Fruit fly (Drosophila melanogaster) whole organism, adult: Measurements from ENCODE around the gene unc-45.

Source experiments
- CG11617 ChIP-seq: fragments of 200-800 bp; sonication (Bioruptor generic); optimal IDR thresholded peaks from 2 replicates; lab custom pipeline; 2017; ENCODE audit warnings: mild to moderate bottlenecking, missing biosample characterization, missing genetic modification reagents, missing genetic modification characterization
- CG12768 ChIP-seq: fragments of 200-800 bp; sonication (Bioruptor generic); optimal IDR thresholded peaks from 2 replicates; lab custom pipeline; 2017; ENCODE audit warnings: missing biosample characterization, missing genetic modification characterization, mild to moderate bottlenecking, moderate library complexity, missing genetic modification reagents
- CG14711 ChIP-seq: fragments of 200-800 bp; sonication (Bioruptor generic); optimal IDR thresholded peaks from 2 replicates; lab custom pipeline; 2018; ENCODE audit warnings: missing biosample characterization, mild to moderate bottlenecking, missing genetic modification characterization, moderate library complexity
- CG1620 ChIP-seq: fragments of 200-800 bp; sonication (Bioruptor generic); optimal IDR thresholded peaks from 2 replicates; lab custom pipeline; 2016; ENCODE audit warnings: missing biosample characterization, missing genetic modification characterization
- CG33017 ChIP-seq: fragments of 200-800 bp; sonication (Bioruptor generic); optimal IDR thresholded peaks from 2 replicates; lab custom pipeline; 2018; ENCODE audit warnings: missing biosample characterization, mild to moderate bottlenecking, missing genetic modification characterization, moderate library complexity
- CG5204 ChIP-seq: fragments of 200-800 bp; sonication (Bioruptor generic); optimal IDR thresholded peaks from 2 replicates; lab custom pipeline; 2016; ENCODE audit warnings: missing biosample characterization, missing genetic modification characterization
- CG7045 ChIP-seq: fragments of 200-800 bp; sonication (Bioruptor generic); optimal IDR thresholded peaks from 2 replicates; lab custom pipeline; 2017; ENCODE audit warnings: missing biosample characterization, mild to moderate bottlenecking, missing genetic modification characterization
- CG7101 ChIP-seq: fragments of 200-800 bp; sonication (Bioruptor generic); optimal IDR thresholded peaks from 2 replicates; lab custom pipeline; 2018; ENCODE audit warnings: missing biosample characterization, mild to moderate bottlenecking, missing genetic modification characterization, moderate library complexity
- Clk ChIP-seq: fragments of 200-800 bp; sonication (Bioruptor generic); optimal IDR thresholded peaks from 2 replicates; lab custom pipeline; 2017; ENCODE audit warnings: missing biosample characterization, missing genetic modification characterization
- Crg-1 ChIP-seq: fragments of 200-800 bp; sonication (Bioruptor generic); optimal IDR thresholded peaks from 2 replicates; lab custom pipeline; 2016; ENCODE audit warnings: missing biosample characterization, missing genetic modification characterization
- Hr96 ChIP-seq: fragments of 200-800 bp; sonication (Bioruptor generic); optimal IDR thresholded peaks from 2 replicates; lab custom pipeline; 2016; ENCODE audit warnings: missing biosample characterization, missing genetic modification characterization
- Mnt ChIP-seq: fragments of 200-800 bp; sonication (Bioruptor generic); optimal IDR thresholded peaks from 2 replicates; lab custom pipeline; 2016; ENCODE audit warnings: missing biosample characterization, mild to moderate bottlenecking, missing genetic modification characterization
- bab1 ChIP-seq: fragments of 200-800 bp; sonication (Bioruptor generic); optimal IDR thresholded peaks from 3 replicates; lab custom pipeline; 2019; ENCODE audit warnings: missing biosample characterization, mild to moderate bottlenecking, missing genetic modification characterization, moderate library complexity
- cic ChIP-seq: fragments of 200-800 bp; sonication (Bioruptor generic); optimal IDR thresholded peaks from 2 replicates; lab custom pipeline; 2017; ENCODE audit warnings: missing biosample characterization, mild to moderate bottlenecking, missing genetic modification characterization, moderate library complexity
- cnc ChIP-seq, 2 experiments: fragments of >200 bp; optimal IDR thresholded peaks; 2 replicates each; lab custom pipeline; 2017
- kay ChIP-seq: fragments of 200-800 bp; sonication (Bioruptor generic); peaks from one replicate; lab custom pipeline; 2016; ENCODE audit warnings: missing biosample characterization, missing genetic modification characterization, borderline replicate concordance
- ovo ChIP-seq: fragments of 200-800 bp; sonication (Bioruptor generic); optimal IDR thresholded peaks from 2 replicates; lab custom pipeline; 2016; ENCODE audit warnings: missing biosample characterization, missing genetic modification characterization
- pad ChIP-seq: fragments of 200-800 bp; sonication (Bioruptor generic); optimal IDR thresholded peaks from 3 replicates; lab custom pipeline; 2017; ENCODE audit warnings: missing biosample characterization, missing genetic modification characterization, mild to moderate bottlenecking, moderate library complexity, missing genetic modification reagents
- tj ChIP-seq: fragments of 200-800 bp; sonication (Bioruptor generic); optimal IDR thresholded peaks from 3 replicates; lab custom pipeline; 2017; ENCODE audit warnings: missing biosample characterization, mild to moderate bottlenecking, missing genetic modification characterization, moderate library complexity
- toe ChIP-seq: fragments of 200-800 bp; sonication (Bioruptor generic); optimal IDR thresholded peaks from 2 replicates; lab custom pipeline; 2016; ENCODE audit warnings: missing biosample characterization, missing genetic modification characterization

The unc-45 gene

dm6 chr3R:7993506-7993905, 39.6 kb upstream of the unc-45 start:
- TF ChIP-seq CG12768 (peak; percentile 13), tj (no peak), pad (GFP tag; lab: Kevin White, UChicago) (no peak), Hr96 (GFP tag; lab: Kevin White, UChicago) (no peak), CG11617 (GFP tag; lab: Kevin White, UChicago) (no peak), Crg-1 (GFP tag; lab: Kevin White, UChicago) (no peak)

- TF ChIP-seq CG33017 (tag; lab: Kevin White, UChicago), result no peak
- peak; percentile 97 for TF ChIP-seq tj
Measured at dm6 chr3R:7994629-7995028, 38.5 kb upstream of the unc-45 start.

dm6 chr3R:7995722-7996121, 37.4 kb upstream of the unc-45 start, which contains the start of gene Elovl7:
Gene Elovl7, minus strand, starts transcription at chr3R:7995852.
- TF ChIP-seq toe, result no peak
- TF ChIP-seq CG33017 (tag; lab: Kevin White, UChicago), result no peak
- TF ChIP-seq ovo (GFP tag; lab: Kevin White, UChicago), result no peak
- TF ChIP-seq CG1620 (GFP tag; lab: Kevin White, UChicago), result peak; percentile 9
- TF ChIP-seq Hr96 (GFP tag; lab: Kevin White, UChicago), result no peak
- no peak for TF ChIP-seq CG7045 (GFP tag; lab: Kevin White, UChicago)
- no peak for TF ChIP-seq CG5204
- no peak for TF ChIP-seq cic (GFP tag; lab: Kevin White, UChicago)
- no peak for TF ChIP-seq CG11617 (GFP tag; lab: Kevin White, UChicago)
- no peak for TF ChIP-seq Clk
- no peak for TF ChIP-seq Crg-1 (GFP tag; lab: Kevin White, UChicago)
- TF ChIP-seq Mnt (GFP tag; lab: Kevin White, UChicago), result no peak
- no peak for TF ChIP-seq cnc (optimal IDR thresholded peaks at IDR 0.05; lab: Kevin White, UChicago)
- TF ChIP-seq CG12768, result no peak
- TF ChIP-seq CG14711 (tag; lab: Kevin White, UChicago), result no peak
- no peak for TF ChIP-seq kay (GFP tag; lab: Kevin White, UChicago)
- TF ChIP-seq bab1 (GFP tag; lab: Kevin White, UChicago), result peak; percentile 38
- TF ChIP-seq tj, result peak; percentile 61
- TF ChIP-seq pad (GFP tag; lab: Kevin White, UChicago), result no peak

dm6 chr3R:7998778-7999177, 34.3 kb upstream of the unc-45 start:
- TF ChIP-seq CG7101 (tag; lab: Kevin White, UChicago) (no peak), CG5204 (no peak), Mnt (GFP tag; lab: Kevin White, UChicago) (no peak), kay (GFP tag; lab: Kevin White, UChicago) (no peak)

dm6 chr3R:7999530-8000116, 33.5 kb upstream of the unc-45 start, which contains the start of gene PIG-H:
Gene PIG-H, plus strand, starts transcription at chr3R:7999832.
- TF ChIP-seq kay (GFP tag; lab: Kevin White, UChicago) (peak; percentile 22), CG14711 (tag; lab: Kevin White, UChicago) (peak; percentile 23), CG5204 (peak; percentile 11), pad (GFP tag; lab: Kevin White, UChicago) (no peak), CG12768 (peak; percentile 5), toe (peak; percentile 8)

dm6 chr3R:8001074-8001669, 31.9 kb upstream of the unc-45 start, which contains the start of the genes Kmn2 and CG2698:
Gene Kmn2, minus strand, starts transcription at chr3R:8001309.
Gene CG2698, plus strand, starts transcription at chr3R:8001562.
- TF ChIP-seq CG7101 (tag; lab: Kevin White, UChicago) (peak; percentile 97), CG12768 (peak; percentile 98), Mnt (GFP tag; lab: Kevin White, UChicago) (peak; percentile 88), Hr96 (GFP tag; lab: Kevin White, UChicago) (no peak), CG33017 (tag; lab: Kevin White, UChicago) (peak; percentile 95), kay (GFP tag; lab: Kevin White, UChicago) (peak; percentile 91), tj (peak; percentile 74), CG1620 (GFP tag; lab: Kevin White, UChicago) (peak; percentile 93), CG7045 (GFP tag; lab: Kevin White, UChicago) (peak; percentile 96), CG14711 (tag; lab: Kevin White, UChicago) (peak; percentile 90), cnc (optimal IDR thresholded peaks at IDR 0.05; lab: Kevin White, UChicago) (no peak), pad (GFP tag; lab: Kevin White, UChicago) (peak; percentile 90), bab1 (GFP tag; lab: Kevin White, UChicago) (peak; percentile 90), toe (peak; percentile 88), CG5204 (peak; percentile 92), ovo (GFP tag; lab: Kevin White, UChicago) (peak; percentile 93), Clk (peak; percentile 80), CG11617 (GFP tag; lab: Kevin White, UChicago) (peak; percentile 94), Crg-1 (GFP tag; lab: Kevin White, UChicago) (peak; percentile 97), cic (GFP tag; lab: Kevin White, UChicago) (peak; percentile 82)
